Fruit fly (Drosophila melanogaster): ENCODE results near the gene mth.

The mth gene

dm6 chr3L:357681-358080, 10.9 kb upstream of the mth start, which contains the start of gene Roc1b:
Roc1b (plus strand) TSS chr3L:357981.
- TF ChIP-seq Hr83 (GFP tag; optimal IDR thresholded peaks at IDR 0.05; ENCODE audit: poor library complexity, severe bottlenecking) (no peak), usp (GFP tag; optimal IDR thresholded peaks at IDR 0.05) (no peak), sage (GFP tag; optimal IDR thresholded peaks at IDR 0.05) (no peak), tai (GFP tag; optimal IDR thresholded peaks at IDR 0.05) (no peak), lola (GFP tag; optimal IDR thresholded peaks at IDR 0.05) (no peak), rgr (GFP tag; optimal IDR thresholded peaks at IDR 0.05) (no peak), fru (GFP tag; optimal IDR thresholded peaks at IDR 0.05) (no peak), Jra (GFP tag; optimal IDR thresholded peaks at IDR 0.05) (no peak), Vsx2 (GFP tag; optimal IDR thresholded peaks at IDR 0.05; ENCODE audit: partially characterized antibody) (no peak), Rel (GFP tag; optimal IDR thresholded peaks at IDR 0.05) (no peak), Rel (tag; optimal IDR thresholded peaks at IDR 0.05) (no peak), Myc (optimal IDR thresholded peaks at IDR 0.05) (no peak), Hnf4 (GFP tag; optimal IDR thresholded peaks at IDR 0.05) (no peak)

dm6 chr3L:356016-356472, 9.3 kb upstream of the mth start, which contains the start of gene CG1231:
CG1231 (plus strand) TSS chr3L:356422.
- no peak for TF ChIP-seq CG9705 (GFP tag; optimal IDR thresholded peaks at IDR 0.05)

DNA sequence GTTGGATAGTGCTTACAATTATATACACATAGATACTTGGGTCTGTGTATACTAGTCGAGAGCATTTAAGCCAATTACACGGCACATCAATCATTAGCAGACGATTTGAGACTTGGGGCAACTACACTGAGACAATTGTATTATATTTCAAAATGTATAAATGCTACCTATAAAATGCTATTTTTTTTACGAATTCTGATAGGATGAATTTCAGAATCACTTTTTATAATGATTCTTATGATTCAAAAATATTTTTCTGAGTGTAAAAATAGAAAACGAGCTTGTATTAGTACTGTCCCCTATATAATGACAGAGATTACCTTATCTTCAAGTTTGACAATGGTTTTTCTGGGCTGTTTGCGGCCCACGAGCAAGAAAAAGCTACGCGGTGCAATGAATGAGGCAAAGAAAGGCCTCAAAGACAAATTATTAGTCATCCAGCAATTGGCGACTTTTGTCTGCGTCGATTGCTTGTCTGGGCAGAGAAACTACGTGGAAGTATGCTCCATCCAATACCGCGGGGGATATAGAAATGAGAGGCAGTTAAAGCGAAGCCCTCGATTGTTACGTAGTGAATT, 4.0 kb upstream of the mth start:
- TF ChIP-seq HLH106 (tag; optimal IDR thresholded peaks at IDR 0.05): no peak
- peak; percentile 72 for TF ChIP-seq h (GFP tag; optimal IDR thresholded peaks at IDR 0.05)
- TF ChIP-seq OdsH (GFP tag; optimal IDR thresholded peaks at IDR 0.05): peak; percentile 52
- peak; percentile 42 for TF ChIP-seq sv (GFP tag; optimal IDR thresholded peaks at IDR 0.05)
- peak; percentile 58 for TF ChIP-seq ey (GFP tag; optimal IDR thresholded peaks at IDR 0.05)
- TF ChIP-seq CG32264 (GFP tag; optimal IDR thresholded peaks at IDR 0.05): peak; percentile 11
- peak in 1 of 2 experiments; percentile 82 for TF ChIP-seq foxo (GFP tag; optimal IDR thresholded peaks at IDR 0.05)
- TF ChIP-seq psq (GFP tag; optimal IDR thresholded peaks at IDR 0.05): peak; percentile 44
- no peak for TF ChIP-seq pan (optimal IDR thresholded peaks at IDR 0.05)
- TF ChIP-seq rgr (GFP tag; optimal IDR thresholded peaks at IDR 0.05): peak; percentile 58

- TF ChIP-seq lola (GFP tag; optimal IDR thresholded peaks at IDR 0.05) (no peak), woc (GFP tag; optimal IDR thresholded peaks at IDR 0.05) (peak; percentile 8), h (GFP tag; optimal IDR thresholded peaks at IDR 0.05) (peak; percentile 42), Jra (GFP tag; optimal IDR thresholded peaks at IDR 0.05) (no peak), Abd-B (GFP tag; optimal IDR thresholded peaks at IDR 0.05) (no peak), HLH106 (tag; optimal IDR thresholded peaks at IDR 0.05) (no peak), ey (GFP tag; optimal IDR thresholded peaks at IDR 0.05) (peak; percentile 38), Sp1 (GFP tag; optimal IDR thresholded peaks at IDR 0.05) (no peak), dsf (GFP tag; optimal IDR thresholded peaks at IDR 0.05; ENCODE audit: borderline replicate concordance) (no peak), OdsH (GFP tag; optimal IDR thresholded peaks at IDR 0.05) (peak; percentile 25), Hnf4 (GFP tag; optimal IDR thresholded peaks at IDR 0.05) (no peak), foxo (GFP tag; optimal IDR thresholded peaks at IDR 0.05) (peak in 1 of 2 experiments; percentile 39), fru (GFP tag; optimal IDR thresholded peaks at IDR 0.05) (peak; percentile 25), sage (GFP tag; optimal IDR thresholded peaks at IDR 0.05) (no peak), pan (optimal IDR thresholded peaks at IDR 0.05) (no peak), tai (GFP tag; optimal IDR thresholded peaks at IDR 0.05) (no peak), N (GFP tag; optimal IDR thresholded peaks at IDR 0.05) (no peak), usp (GFP tag; optimal IDR thresholded peaks at IDR 0.05) (no peak), sv (GFP tag; optimal IDR thresholded peaks at IDR 0.05) (no peak), rgr (GFP tag; optimal IDR thresholded peaks at IDR 0.05) (peak; percentile 44), Hr83 (GFP tag; optimal IDR thresholded peaks at IDR 0.05; ENCODE audit: poor library complexity, severe bottlenecking) (no peak), br (GFP tag; optimal IDR thresholded peaks at IDR 0.05) (peak; percentile 22)
These were observed 3.0 kb upstream of the mth start for dm6 chr3L:349751-350150.

dm6 chr3L:348406-348743, 1.6 kb upstream of the mth start:
- TF ChIP-seq pan (optimal IDR thresholded peaks at IDR 0.05): no peak
- no peak for TF ChIP-seq CrebA (GFP tag; optimal IDR thresholded peaks at IDR 0.05; ENCODE audit: borderline replicate concordance)
